Worm (Caenorhabditis elegans): ENCODE results near the gene Y48A6C.8.

The Y48A6C.8 gene

DNA sequence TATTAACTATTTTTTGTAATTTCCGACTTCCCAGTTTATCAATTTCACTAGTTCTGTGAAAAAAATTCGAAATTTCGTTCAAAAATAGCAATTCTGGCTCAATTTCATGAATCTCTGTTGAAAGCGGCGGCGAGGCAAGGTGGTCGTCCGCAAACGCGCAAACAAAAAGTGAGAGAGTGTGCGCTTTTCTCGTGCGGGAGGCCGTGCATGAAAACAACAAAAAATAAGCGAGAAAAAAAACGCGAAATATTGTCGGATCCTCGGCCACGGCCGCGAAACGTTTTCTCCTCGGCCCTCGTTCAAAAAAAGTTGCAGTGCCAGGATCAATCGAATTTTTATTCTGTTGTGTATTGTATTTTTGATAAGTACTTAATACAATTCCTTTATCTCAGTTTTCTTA, 14.7 kb downstream of the Y48A6C.8 start (continued):
- no peak for TF ChIP-seq attf-3 (GFP tag; conservative IDR thresholded peaks at IDR 0.05)
- no peak for TF ChIP-seq nhr-120 (GFP tag; IDR thresholded peaks at IDR 0.05)
- no peak for TF ChIP-seq snpc-4 (GFP tag; optimal IDR thresholded peaks at IDR 0.05)
- peak in 3 of 4 experiments; percentile 22 to 42 (median 33) for TF ChIP-seq snpc-4 (tag; optimal IDR thresholded peaks at IDR 0.05)
- TF ChIP-seq hmg-20 (GFP tag; IDR thresholded peaks at IDR 0.05): no peak
- no peak for TF ChIP-seq dpl-1 (GFP tag; optimal IDR thresholded peaks at IDR 0.05)
- TF ChIP-seq rec-8 (tag; optimal IDR thresholded peaks at IDR 0.05): no peak
- peak in 1 of 3 experiments; percentile 11 for TF ChIP-seq lin-35 (GFP tag; optimal IDR thresholded peaks at IDR 0.05)
- TF ChIP-seq lsl-1 (GFP tag; optimal IDR thresholded peaks at IDR 0.05): peak; percentile 22
- TF ChIP-seq hrde-1 (tag; optimal IDR thresholded peaks at IDR 0.05; ENCODE audit: borderline replicate concordance): no peak
- no peak for TF ChIP-seq hlh-26 (GFP tag; conservative IDR thresholded peaks at IDR 0.05)
- no peak for TF ChIP-seq D2030.7 (GFP tag; IDR thresholded peaks at IDR 0.05)
- no peak for TF ChIP-seq egl-18 (GFP tag; IDR thresholded peaks at IDR 0.05)
- TF ChIP-seq F22D6.2 (tag; optimal IDR thresholded peaks at IDR 0.05): no peak
- no peak for TF ChIP-seq lin-26 (GFP tag; IDR thresholded peaks at IDR 0.05)
- no peak for TF ChIP-seq sdz-38 (tag; optimal IDR thresholded peaks at IDR 0.05)
- TF ChIP-seq bed-2 (GFP tag; IDR thresholded peaks at IDR 0.05): no peak
- 0 out of 2 replicates have a peak, but pooled peaks have one; percentile 29 for TF ChIP-seq B0336.3 (GFP tag; IDR thresholded peaks at IDR 0.05)
- no peak for TF ChIP-seq sea-2 (GFP tag; IDR thresholded peaks at IDR 0.05)
- no peak for TF ChIP-seq F37B4.10 (GFP tag; IDR thresholded peaks at IDR 0.05)
- TF ChIP-seq attf-6 (GFP tag; IDR thresholded peaks at IDR 0.05): no peak
- no peak for TF ChIP-seq tlf-1 (GFP tag; optimal IDR thresholded peaks at IDR 0.05)
- peak; percentile 49 for TF ChIP-seq lin-40 (tag; optimal IDR thresholded peaks at IDR 0.05)
- no peak for TF ChIP-seq F55B11.4 (tag; optimal IDR thresholded peaks at IDR 0.05; ENCODE audit: borderline replicate concordance, insufficient read depth)
- TF ChIP-seq fkh-3 (tag; optimal IDR thresholded peaks at IDR 0.05): no peak
- peak; percentile 90 for TF ChIP-seq dox-1 (GFP tag; IDR thresholded peaks at IDR 0.05)
- TF ChIP-seq mxl-1 (tag; optimal IDR thresholded peaks at IDR 0.05): no peak
- no peak for TF ChIP-seq nfya-2 (GFP tag; IDR thresholded peaks at IDR 0.05)
- TF ChIP-seq lsy-27 (tag; optimal IDR thresholded peaks at IDR 0.05; ENCODE audit: borderline replicate concordance, insufficient read depth): no peak
- no peak for TF ChIP-seq somi-1 (GFP tag; optimal IDR thresholded peaks at IDR 0.05)
- TF ChIP-seq xnd-1 (tag; optimal IDR thresholded peaks at IDR 0.05): no peak
- TF ChIP-seq akir-1 (GFP tag; optimal IDR thresholded peaks at IDR 0.05): no peak
- no peak for TF ChIP-seq ets-4 (GFP tag; optimal IDR thresholded peaks at IDR 0.05)
- TF ChIP-seq ceh-79 (tag; optimal IDR thresholded peaks at IDR 0.05): no peak
- 0 out of 2 replicates have a peak, but pooled peaks have one; percentile 41 for TF ChIP-seq ztf-25 (GFP tag; IDR thresholded peaks at IDR 0.05)
- no peak for TF ChIP-seq ccch-3 (GFP tag; optimal IDR thresholded peaks at IDR 0.05)

DNA sequence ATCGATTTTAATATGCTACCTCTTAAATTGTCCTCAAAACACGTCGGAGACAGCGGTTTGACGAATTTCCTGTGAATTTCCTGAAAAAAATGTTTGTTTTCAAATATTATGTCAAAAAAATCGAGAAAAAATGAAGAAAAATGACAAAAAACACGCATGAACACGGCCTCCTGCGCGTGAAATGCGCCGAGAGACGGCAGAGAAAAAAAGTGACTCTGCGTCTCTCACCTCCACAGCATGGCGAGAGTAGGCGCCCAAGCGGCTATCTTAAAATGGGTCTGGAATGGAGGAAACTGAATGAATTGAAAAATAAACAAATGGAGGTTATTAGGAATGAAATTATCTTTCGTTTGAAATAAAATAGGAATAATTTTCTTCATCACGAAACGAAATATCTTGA, 16.7 kb downstream of the Y48A6C.8 start:
- TF ChIP-seq lin-40 (tag; optimal IDR thresholded peaks at IDR 0.05) (peak; percentile 70), sdz-38 (tag; optimal IDR thresholded peaks at IDR 0.05) (no peak), lsl-1 (GFP tag; optimal IDR thresholded peaks at IDR 0.05) (peak; percentile 53), efl-1 (GFP tag; optimal IDR thresholded peaks at IDR 0.05) (no peak), C06A6.2 (GFP tag; conservative IDR thresholded peaks at IDR 0.05) (no peak), akir-1 (GFP tag; optimal IDR thresholded peaks at IDR 0.05) (no peak), tbx-9 (tag; optimal IDR thresholded peaks at IDR 0.05; ENCODE audit: borderline replicate concordance) (no peak), lag-1 (GFP tag; IDR thresholded peaks at IDR 0.05) (no peak), dox-1 (GFP tag; IDR thresholded peaks at IDR 0.05) (peak; percentile 83), nfya-2 (GFP tag; IDR thresholded peaks at IDR 0.05) (no peak), aptf-3 (GFP tag; IDR thresholded peaks at IDR 0.05) (no peak), zim-3 (tag; optimal IDR thresholded peaks at IDR 0.05) (no peak), lir-1 (GFP tag; conservative IDR thresholded peaks at IDR 0.05) (no peak), nhr-179 (tag; optimal IDR thresholded peaks at IDR 0.05) (no peak), nhr-80 (tag; optimal IDR thresholded peaks at IDR 0.05) (no peak), F37B4.10 (GFP tag; IDR thresholded peaks at IDR 0.05) (0 out of 2 replicates have a peak, but pooled peaks have one; percentile 56), hsf-1 (GFP tag; IDR thresholded peaks at IDR 0.05) (0 out of 2 replicates have a peak, but pooled peaks have one; percentile 16), F57A8.1 (GFP tag; optimal IDR thresholded peaks at IDR 0.05) (no peak), K12H6.12 (tag; optimal IDR thresholded peaks at IDR 0.05) (peak; percentile 54), zfh-2 (GFP tag; conservative IDR thresholded peaks at IDR 0.05) (no peak)
